Worm (Caenorhabditis elegans) whole organism, young adult: ENCODE data around the gene F37C12.14.

ENCODE experiments used
- bed-2 ChIP-seq: fragments of 200-800 bp; sonication (Bioruptor generic); IDR thresholded peaks from 2 replicates; pipeline ENCODE4 v1.3.6; 2022; ENCODE audit warnings: missing genetic modification reagents, missing genetic modification characterization, missing compliant biosample characterization
- snpc-4 ChIP-seq, 5 experiments: fragments of 150-350 bp in 1 of 5; sonication (generic microtip) in 4 of 5; optimal IDR thresholded peaks; 2 replicates each; lab custom pipeline; 2014 to 2018; ENCODE audit warnings: missing genetic modification characterization in 5 of 5, missing biosample characterization in 3 of 5, antibody characterized with exemption in 2 of 5, mild to moderate bottlenecking in 2 of 5, missing compliant biosample characterization in 2 of 5, missing genotype in 2 of 5, moderate library complexity in 2 of 5, missing genetic modification reagents in 1 of 5

DNA sequence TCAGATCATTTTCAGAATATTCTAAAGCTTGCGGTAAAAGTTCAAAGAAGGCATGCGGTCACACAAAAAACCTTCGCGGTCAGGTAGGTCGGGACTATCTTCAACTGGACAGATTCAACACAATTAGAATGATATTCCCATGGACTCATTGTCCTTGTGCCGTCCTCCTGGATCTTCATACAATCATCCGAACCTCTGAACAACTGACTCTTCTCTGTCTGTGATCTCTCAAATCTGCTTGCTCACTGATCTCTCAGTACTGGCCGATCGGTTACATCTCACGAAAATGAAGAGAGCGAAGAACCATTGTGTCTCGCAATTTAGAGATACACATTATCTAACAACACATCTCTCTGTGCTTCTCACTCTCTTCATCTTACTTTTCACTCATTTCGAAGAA is 30.2 kb upstream of the F37C12.14 start:
- TF ChIP-seq snpc-4 (GFP tag; optimal IDR thresholded peaks at IDR 0.05; lab: Kevin White, UChicago) = no peak
- no peak for TF ChIP-seq snpc-4 (tag; optimal IDR thresholded peaks at IDR 0.05; lab: Kevin White, UChicago)
- TF ChIP-seq bed-2 (GFP tag; lab: Robert Waterston, UW) = no peak
